Worm (Caenorhabditis elegans): ENCODE data around the gene C45B2.8.

The C45B2.8 gene

ce11 chrX:6093046-6093445, 5.3 kb downstream of the C45B2.8 start, which contains the start of gene C15H9.5 (continued):
- TF ChIP-seq ceh-44 (GFP tag; IDR thresholded peaks at IDR 0.05): no peak
- TF ChIP-seq zfp-3 (GFP tag; conservative IDR thresholded peaks at IDR 0.05): no peak
- TF ChIP-seq nhr-25 (tag; optimal IDR thresholded peaks at IDR 0.05; ENCODE audit: borderline replicate concordance, insufficient read depth): no peak
- TF ChIP-seq D1046.2 (GFP tag; IDR thresholded peaks at IDR 0.05): no peak
- TF ChIP-seq mxl-3 (GFP tag; optimal IDR thresholded peaks at IDR 0.05): no peak
- no peak for TF ChIP-seq ZK337.2 (GFP tag; IDR thresholded peaks at IDR 0.05)
- no peak for TF ChIP-seq set-16 (GFP tag; IDR thresholded peaks at IDR 0.05)
- TF ChIP-seq egl-27 (tag; optimal IDR thresholded peaks at IDR 0.05): no peak
- no peak for TF ChIP-seq skn-1 (tag; optimal IDR thresholded peaks at IDR 0.05)
- TF ChIP-seq vab-7 (GFP tag; IDR thresholded peaks at IDR 0.05): no peak
- no peak for TF ChIP-seq F10B5.3 (tag; optimal IDR thresholded peaks at IDR 0.05)
- no peak for TF ChIP-seq lin-29 (GFP tag; IDR thresholded peaks at IDR 0.05)
- no peak for TF ChIP-seq R02D3.7 (tag; optimal IDR thresholded peaks at IDR 0.05)
- TF ChIP-seq T26A8.4 (GFP tag; IDR thresholded peaks at IDR 0.05): peak; percentile 48; the same call in 1 of the 2 replicates
- peak; percentile 43 for TF ChIP-seq aha-1 (tag)
- TF ChIP-seq tag-97 (GFP tag; IDR thresholded peaks at IDR 0.05): no peak
- no peak for TF ChIP-seq ceh-82 (tag; optimal IDR thresholded peaks at IDR 0.05)
- TF ChIP-seq T20F7.1 (GFP tag; optimal IDR thresholded peaks at IDR 0.05): no peak
- no peak for TF ChIP-seq spr-3 (GFP tag; optimal IDR thresholded peaks at IDR 0.05)
- TF ChIP-seq pqm-1 (tag; optimal IDR thresholded peaks at IDR 0.05): peak; percentile 38
- TF ChIP-seq aly-2 (tag; optimal IDR thresholded peaks at IDR 0.05): no peak
- no peak for TF ChIP-seq Y75B8A.6 (GFP tag; IDR thresholded peaks at IDR 0.05)
- TF ChIP-seq ZK546.5 (tag; optimal IDR thresholded peaks at IDR 0.05): no peak
- TF ChIP-seq ctbp-1 (GFP tag; IDR thresholded peaks at IDR 0.05): no peak
- no peak for TF ChIP-seq attf-4 (tag; optimal IDR thresholded peaks at IDR 0.05)
- TF ChIP-seq zip-11 (GFP tag; IDR thresholded peaks at IDR 0.05): no peak
- no peak for TF ChIP-seq unc-39 (tag; optimal IDR thresholded peaks at IDR 0.05)
- no peak for TF ChIP-seq daf-12 (tag; optimal IDR thresholded peaks at IDR 0.05)
- TF ChIP-seq dmd-8 (GFP tag; IDR thresholded peaks at IDR 0.05): no peak
- no peak for TF ChIP-seq Y105C5A.15 (GFP tag; IDR thresholded peaks at IDR 0.05)
- TF ChIP-seq mep-1 (tag; optimal IDR thresholded peaks at IDR 0.05): peak; percentile 12
- no peak for TF ChIP-seq mxl-2 (GFP tag; conservative IDR thresholded peaks at IDR 0.05)
- no peak for TF ChIP-seq fkh-10 (GFP tag; optimal IDR thresholded peaks at IDR 0.05)
- no peak for TF ChIP-seq nhr-42 (GFP tag; IDR thresholded peaks at IDR 0.05)
- TF ChIP-seq ceh-32 (tag; optimal IDR thresholded peaks at IDR 0.05; ENCODE audit: poor library complexity): no peak
- TF ChIP-seq zag-1 (tag; optimal IDR thresholded peaks at IDR 0.05): no peak
- no peak for TF ChIP-seq rbr-2 (tag; optimal IDR thresholded peaks at IDR 0.05)
- TF ChIP-seq hif-1 (tag; optimal IDR thresholded peaks at IDR 0.05): no peak
- no peak for TF ChIP-seq lin-39 (tag; optimal IDR thresholded peaks at IDR 0.05)
- TF ChIP-seq zfp-2 (tag; optimal IDR thresholded peaks at IDR 0.05): no peak
- peak in 1 of 2 experiments; percentile 27 for TF ChIP-seq lsy-2 (tag; optimal IDR thresholded peaks at IDR 0.05)
- TF ChIP-seq dve-1 (tag; optimal IDR thresholded peaks at IDR 0.05; ENCODE audit: insufficient read depth): peak; percentile 56
- TF ChIP-seq madf-9 (GFP tag; conservative IDR thresholded peaks at IDR 0.05): no peak
- no peak for TF ChIP-seq nhr-77 (tag; optimal IDR thresholded peaks at IDR 0.05)
- no peak for TF ChIP-seq lin-13 (GFP tag; optimal IDR thresholded peaks at IDR 0.05)
- no peak for TF ChIP-seq F44E2.7 (GFP tag; IDR thresholded peaks at IDR 0.05)
- TF ChIP-seq nhr-28 (tag; optimal IDR thresholded peaks at IDR 0.05): peak; percentile 33
- no peak for TF ChIP-seq nhr-10 (tag; optimal IDR thresholded peaks at IDR 0.05)
- TF ChIP-seq saeg-2 (GFP tag; IDR thresholded peaks at IDR 0.05): no peak
- TF ChIP-seq hlh-11 (tag; optimal IDR thresholded peaks at IDR 0.05): peak; percentile 47
- TF ChIP-seq spr-1 (tag; optimal IDR thresholded peaks at IDR 0.05): no peak
- TF ChIP-seq nhr-48 (tag; optimal IDR thresholded peaks at IDR 0.05): no peak
- no peak for TF ChIP-seq madf-5 (GFP tag; IDR thresholded peaks at IDR 0.05)
